Fruit fly (Drosophila melanogaster): Measurements from ENCODE around the gene CG17380.

CG17380 gene

dm6 chr3R:23355829-23356738 is 47.4 kb downstream of the CG17380 start, which contains the start of the genes ATPsynCF6 and Sec13 (continued):
- TF ChIP-seq Eip78C (GFP tag) (peak; percentile 79), dsx (GFP tag; optimal IDR thresholded peaks at IDR 0.05; ENCODE audit: poor library complexity, severe bottlenecking) (peak; percentile 42), CG8119 (GFP tag; IDR thresholded peaks at IDR 0.05) (peak; percentile 61; the same call in 1 of the 3 replicates), CG11902 (GFP tag; optimal IDR thresholded peaks at IDR 0.05) (peak; percentile 29), OdsH (GFP tag; optimal IDR thresholded peaks at IDR 0.05) (peak; percentile 52), fd85E (GFP tag; optimal IDR thresholded peaks at IDR 0.05) (no peak), CG11294 (GFP tag; IDR thresholded peaks at IDR 0.05) (peak; percentile 24; the same call in 1 of the 2 replicates), net (GFP tag; optimal IDR thresholded peaks at IDR 0.05) (peak; percentile 14), CG4318 (GFP tag; optimal IDR thresholded peaks at IDR 0.05) (no peak), CG11762 (GFP tag; optimal IDR thresholded peaks at IDR 0.05; ENCODE audit: insufficient read depth) (peak; percentile 45), achi (GFP tag; optimal IDR thresholded peaks at IDR 0.05) (peak; percentile 57), Lpt (GFP tag; optimal IDR thresholded peaks at IDR 0.05) (peak; percentile 47), CG7368 (GFP tag; optimal IDR thresholded peaks at IDR 0.05) (peak; percentile 20), CG31627 (GFP tag; optimal IDR thresholded peaks at IDR 0.05) (peak; percentile 49), Eip93F (GFP tag; optimal IDR thresholded peaks at IDR 0.05) (no peak), CG6854 (GFP tag; optimal IDR thresholded peaks at IDR 0.05) (no peak), CG6808 (GFP tag; optimal IDR thresholded peaks at IDR 0.05) (peak; percentile 36), fkh (GFP tag; optimal IDR thresholded peaks at IDR 0.05) (peak; percentile 4), pdm3 (GFP tag; optimal IDR thresholded peaks at IDR 0.05) (peak; percentile 50), CG32006 (GFP tag; optimal IDR thresholded peaks at IDR 0.05) (peak; percentile 55)
